Worm (Caenorhabditis elegans): ENCODE measurements around the gene sfxn-1.4.
A peak's percentile ranks its signal among the peaks of the same experiment; 100 is the strongest.

The sfxn-1.4 gene

ce11 chrII:11724362-11724761 is 43.3 kb upstream of the sfxn-1.4 start (continued):
- TF ChIP-seq nhr-28 (tag; optimal IDR thresholded peaks at IDR 0.05): no peak
- no peak for TF ChIP-seq aha-1 (tag; optimal IDR thresholded peaks at IDR 0.05)
- TF ChIP-seq lin-39 (tag; optimal IDR thresholded peaks at IDR 0.05): no peak
- TF ChIP-seq ztf-11 (tag; optimal IDR thresholded peaks at IDR 0.05): no peak
- TF ChIP-seq ceh-63 (GFP tag; optimal IDR thresholded peaks at IDR 0.05): no peak
- peak; percentile 72 for TF ChIP-seq nhr-71 (tag; optimal IDR thresholded peaks at IDR 0.05)
- TF ChIP-seq irx-1 (tag; optimal IDR thresholded peaks at IDR 0.05): peak; percentile 29
- no peak for TF ChIP-seq lin-15B (tag; optimal IDR thresholded peaks at IDR 0.05)
- no peak for TF ChIP-seq mdl-1 (tag; optimal IDR thresholded peaks at IDR 0.05)
- peak; percentile 3 for TF ChIP-seq egl-13 (tag; optimal IDR thresholded peaks at IDR 0.05)
- no peak for TF ChIP-seq elt-2 (tag; optimal IDR thresholded peaks at IDR 0.05)
- TF ChIP-seq efl-3 (GFP tag; optimal IDR thresholded peaks at IDR 0.05): no peak
- no peak for TF ChIP-seq nhr-77 (tag; optimal IDR thresholded peaks at IDR 0.05)
- no peak for TF ChIP-seq ceh-90 (tag; optimal IDR thresholded peaks at IDR 0.05)
- no peak for TF ChIP-seq vab-15 (tag; optimal IDR thresholded peaks at IDR 0.05)
- no peak for TF ChIP-seq jun-1 (tag; optimal IDR thresholded peaks at IDR 0.05)
- no peak for TF ChIP-seq ama-1 (optimal IDR thresholded peaks at IDR 0.05)
- no peak for TF ChIP-seq mab-9 (GFP tag; IDR thresholded peaks at IDR 0.05)
- peak; percentile 50 for TF ChIP-seq nhr-47 (tag; optimal IDR thresholded peaks at IDR 0.05)
- TF ChIP-seq ceh-8 (GFP tag; optimal IDR thresholded peaks at IDR 0.05): no peak
- TF ChIP-seq tlp-1 (tag; optimal IDR thresholded peaks at IDR 0.05): no peak
- no peak for TF ChIP-seq ztf-4 (tag; optimal IDR thresholded peaks at IDR 0.05)
- no peak for TF ChIP-seq aly-2 (tag; optimal IDR thresholded peaks at IDR 0.05)
- TF ChIP-seq alr-1 (tag; optimal IDR thresholded peaks at IDR 0.05; ENCODE audit: borderline replicate concordance): no peak
- TF ChIP-seq pqm-1 (tag; optimal IDR thresholded peaks at IDR 0.05): no peak
- TF ChIP-seq pax-3 (tag; optimal IDR thresholded peaks at IDR 0.05): no peak
- TF ChIP-seq efl-1 (optimal IDR thresholded peaks at IDR 0.05): peak; percentile 27 to 38
- TF ChIP-seq efl-1 (GFP tag; optimal IDR thresholded peaks at IDR 0.05 in 1 of 2): peak in 1 of 2 experiments; percentile 43
- peak; percentile 48 for TF ChIP-seq mep-1 (tag; optimal IDR thresholded peaks at IDR 0.05)
- no peak for TF ChIP-seq zip-4 (GFP tag; optimal IDR thresholded peaks at IDR 0.05)
- peak; percentile 14 for TF ChIP-seq skn-1 (tag; optimal IDR thresholded peaks at IDR 0.05)
- peak; percentile 44 for TF ChIP-seq xbp-1 (tag; optimal IDR thresholded peaks at IDR 0.05)
- peak; percentile 77 for TF ChIP-seq nhr-20 (tag; optimal IDR thresholded peaks at IDR 0.05)
- TF ChIP-seq fkh-10 (GFP tag; optimal IDR thresholded peaks at IDR 0.05): peak; percentile 61
- no peak for TF ChIP-seq pag-3 (tag; optimal IDR thresholded peaks at IDR 0.05; ENCODE audit: borderline replicate concordance, insufficient read depth)
- peak; percentile 1 for TF ChIP-seq ces-1 (GFP tag; optimal IDR thresholded peaks at IDR 0.05)
- no peak for TF ChIP-seq elt-3 (tag; optimal IDR thresholded peaks at IDR 0.05)
- no peak for TF ChIP-seq nhr-237 (tag; optimal IDR thresholded peaks at IDR 0.05)
- TF ChIP-seq dpl-1 (GFP tag; optimal IDR thresholded peaks at IDR 0.05): peak in 2 of 3 experiments; percentile 4 to 41
- no peak for TF ChIP-seq unc-30 (tag; optimal IDR thresholded peaks at IDR 0.05)
- peak; percentile 61 for TF ChIP-seq nhr-19 (GFP tag; conservative IDR thresholded peaks at IDR 0.05)
- TF ChIP-seq nhr-76 (tag; optimal IDR thresholded peaks at IDR 0.05): no peak
- no peak for TF ChIP-seq unc-62 (GFP tag; optimal IDR thresholded peaks at IDR 0.05)
- peak; percentile 39 for TF ChIP-seq rnt-1 (tag; optimal IDR thresholded peaks at IDR 0.05)
- TF ChIP-seq nhr-84 (tag; optimal IDR thresholded peaks at IDR 0.05): no peak
- TF ChIP-seq C34B4.2 (tag; optimal IDR thresholded peaks at IDR 0.05): no peak
- no peak for TF ChIP-seq lir-3 (tag; optimal IDR thresholded peaks at IDR 0.05; ENCODE audit: poor library complexity)
- TF ChIP-seq egl-27 (tag; optimal IDR thresholded peaks at IDR 0.05): no peak
- TF ChIP-seq ets-5 (GFP tag; IDR thresholded peaks at IDR 0.05): no peak
- TF ChIP-seq grh-1 (GFP tag; IDR thresholded peaks at IDR 0.05): no peak
- peak in 1 of 3 experiments; percentile 41 for TF ChIP-seq ceh-82 (tag; optimal IDR thresholded peaks at IDR 0.05)
- no peak for TF ChIP-seq F16B12.6 (tag; optimal IDR thresholded peaks at IDR 0.05)
- TF ChIP-seq lin-14 (GFP tag; optimal IDR thresholded peaks at IDR 0.05): peak; percentile 89

Measured in whole organism, L1 larva.